Fruit fly (Drosophila melanogaster): ENCODE measurements around the gene CG12268.

The CG12268 gene

DNA sequence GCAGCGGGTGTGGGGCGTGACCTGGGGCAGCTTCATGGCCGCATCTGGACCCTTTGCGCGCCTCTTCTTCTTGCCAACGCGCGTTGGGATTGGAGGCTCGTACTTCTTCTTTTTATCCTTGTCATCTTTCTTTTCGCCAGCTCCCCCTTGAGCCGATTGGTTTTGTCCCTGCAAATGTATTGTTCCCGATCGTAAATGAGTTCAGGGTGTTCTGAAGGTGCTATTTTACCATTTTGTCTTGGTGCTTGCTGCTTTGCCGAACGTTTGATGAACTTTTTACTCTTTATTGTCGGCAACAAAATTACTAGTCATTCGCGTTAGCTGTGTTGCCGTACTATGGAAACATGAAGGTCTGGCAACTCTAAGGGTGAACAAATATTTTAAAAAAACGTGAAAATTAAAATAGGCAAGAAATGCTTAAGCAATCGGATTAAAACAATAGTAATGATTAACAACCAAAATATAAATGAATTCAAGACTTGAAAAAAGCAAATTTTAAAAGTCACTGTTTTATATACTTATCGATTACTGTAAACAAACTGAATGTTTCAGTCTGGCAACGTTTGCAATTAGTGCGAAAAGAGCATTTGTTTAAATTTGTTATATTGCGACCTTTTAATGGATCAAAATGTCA lies 17.0 kb downstream of the CG12268 start, which contains the start of the genes Rpt2 and CG13599 (continued):
- TF ChIP-seq Aef1 (GFP tag; IDR thresholded peaks at IDR 0.05) (no peak), CG15601 (tag; optimal IDR thresholded peaks at IDR 0.05) (peak; percentile 48), CG12659 (GFP tag; optimal IDR thresholded peaks at IDR 0.05) (peak; percentile 70), nom (GFP tag; optimal IDR thresholded peaks at IDR 0.05) (no peak), Scr (GFP tag; IDR thresholded peaks at IDR 0.05; ENCODE audit: partially characterized antibody) (peak; percentile 60), CG2889 (GFP tag; IDR thresholded peaks at IDR 0.05) (no peak), inv (GFP tag; IDR thresholded peaks at IDR 0.05; ENCODE audit: partially characterized antibody) (0 out of 2 replicates have a peak, but pooled peaks have one; percentile 23), sens (GFP tag) (peak; percentile 12), unpg (GFP tag; optimal IDR thresholded peaks at IDR 0.05) (no peak), Mad (GFP tag; optimal IDR thresholded peaks at IDR 0.05) (peak; percentile 14), CG1603 (tag; optimal IDR thresholded peaks at IDR 0.05) (peak; percentile 26), CG12155 (GFP tag; optimal IDR thresholded peaks at IDR 0.05) (peak; percentile 14), Camta (GFP tag; optimal IDR thresholded peaks at IDR 0.05) (peak; percentile 15), CG14441 (GFP tag; IDR thresholded peaks at IDR 0.05) (no peak), Sin3A (optimal IDR thresholded peaks at IDR 0.05) (peak; percentile 66), grau (tag; optimal IDR thresholded peaks at IDR 0.05) (peak; percentile 37), CG30403 (GFP tag; optimal IDR thresholded peaks at IDR 0.05) (peak; percentile 50), stwl (tag; optimal IDR thresholded peaks at IDR 0.05) (peak; percentile 72), Med (GFP tag) (peak; percentile 78), CG7963 (GFP tag; IDR thresholded peaks at IDR 0.05; ENCODE audit: partially characterized antibody) (no peak), CG34422 (GFP tag; IDR thresholded peaks at IDR 0.05) (peak; percentile 56; the same call in 1 of the 3 replicates), vnd (GFP tag; IDR thresholded peaks at IDR 0.05; ENCODE audit: partially characterized antibody) (0 out of 3 replicates have a peak, but pooled peaks have one; percentile 44), gro (GFP tag; optimal IDR thresholded peaks at IDR 0.05) (peak; percentile 52), Abd-B (GFP tag; optimal IDR thresholded peaks at IDR 0.05) (no peak), CG34224 (GFP tag; IDR thresholded peaks at IDR 0.05; ENCODE audit: partially characterized antibody) (no peak), CG10267 (tag; optimal IDR thresholded peaks at IDR 0.05) (peak; percentile 69), usp (GFP tag; optimal IDR thresholded peaks at IDR 0.05) (no peak), Dp (GFP tag; optimal IDR thresholded peaks at IDR 0.05) (peak; percentile 85), CG2116 (GFP tag; optimal IDR thresholded peaks at IDR 0.05) (peak; percentile 76), ems (GFP tag; optimal IDR thresholded peaks at IDR 0.05) (no peak), CG31441 (GFP tag; IDR thresholded peaks at IDR 0.05) (peak; percentile 78), CG3995 (GFP tag; optimal IDR thresholded peaks at IDR 0.05) (peak; percentile 99), Ets97D (GFP tag; optimal IDR thresholded peaks at IDR 0.05) (peak; percentile 69), sug (tag; optimal IDR thresholded peaks at IDR 0.05) (peak; percentile 19), D19B (GFP tag; optimal IDR thresholded peaks at IDR 0.05) (no peak), MESR4 (GFP tag; optimal IDR thresholded peaks at IDR 0.05) (peak; percentile 81), CG10274 (GFP tag; optimal IDR thresholded peaks at IDR 0.05) (no peak), gem (tag; optimal IDR thresholded peaks at IDR 0.05) (peak; percentile 43), pzg (GFP tag; optimal IDR thresholded peaks at IDR 0.05) (peak; percentile 87), CkIIα-i1 (GFP tag; IDR thresholded peaks at IDR 0.05) (no peak), CG17361 (GFP tag; IDR thresholded peaks at IDR 0.05) (peak; percentile 41; the same call in 1 of the 3 replicates), Trl (optimal IDR thresholded peaks at IDR 0.05) (no peak), Trl (GFP tag; optimal IDR thresholded peaks at IDR 0.05) (no peak), mam (GFP tag; optimal IDR thresholded peaks at IDR 0.05) (peak; percentile 27), CG10979 (tag; optimal IDR thresholded peaks at IDR 0.05) (peak; percentile 32), Xbp1 (GFP tag; optimal IDR thresholded peaks at IDR 0.05) (peak; percentile 22), sisA (GFP tag; IDR thresholded peaks at IDR 0.05) (no peak), HmgD (GFP tag; optimal IDR thresholded peaks at IDR 0.05) (peak; percentile 22), lov (optimal IDR thresholded peaks at IDR 0.05) (no peak), lov (GFP tag; IDR thresholded peaks at IDR 0.05) (no peak), CG31388 (GFP tag; optimal IDR thresholded peaks at IDR 0.05) (no peak)

All from whole organism, embryonic.